Fruit fly (Drosophila melanogaster): ENCODE measurements around the gene CG5746.

DNA sequence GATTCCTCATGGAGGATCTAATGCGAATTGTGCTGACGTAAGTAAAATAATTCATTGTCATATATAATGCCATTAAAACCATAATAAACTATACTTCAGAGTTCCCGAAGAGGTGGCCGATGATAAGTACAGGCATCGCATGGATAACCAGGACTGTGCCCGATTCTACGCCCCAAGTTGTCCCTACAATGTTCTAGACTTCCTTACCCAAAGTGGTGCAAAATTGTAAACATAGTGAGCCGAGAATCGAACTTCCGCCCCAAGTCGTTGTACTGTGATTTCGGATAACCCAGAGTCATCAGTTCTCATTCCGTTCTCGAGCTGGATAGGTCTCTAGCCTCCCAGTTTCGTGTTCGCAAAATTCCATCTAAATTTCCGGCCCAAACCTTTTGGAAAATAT lies 14.2 kb upstream of the CG5746 start, which contains the start of gene CG33340:
- TF ChIP-seq Hr38 (GFP tag; optimal IDR thresholded peaks at IDR 0.05) (no peak), CG6854 (GFP tag; optimal IDR thresholded peaks at IDR 0.05) (no peak), ss (GFP tag; optimal IDR thresholded peaks at IDR 0.05) (no peak), pdm3 (GFP tag; optimal IDR thresholded peaks at IDR 0.05) (no peak), Gug (GFP tag; IDR thresholded peaks at IDR 0.05) (no peak), Sox14 (GFP tag; optimal IDR thresholded peaks at IDR 0.05) (no peak)

Measured in whole organism, prepupa.